Fruit fly (Drosophila melanogaster) whole organism, embryonic: Measurements from ENCODE around the gene Npc2f.
A peak's percentile ranks its signal among the peaks of the same experiment; 100 is the strongest.

ENCODE experiments used
- B-H1 ChIP-seq: fragments of 200-800 bp; sonication (Bioruptor generic); IDR thresholded peaks from 3 replicates; pipeline ENCODE4 v1.3.6; 2022; ENCODE audit warnings: missing biosample characterization, missing genetic modification characterization
- BEAF-32 ChIP-seq: fragments of 200-800 bp; sonication (Bioruptor generic); optimal IDR thresholded peaks from 3 replicates; lab custom pipeline; 2017; ENCODE audit warnings: missing biosample characterization, missing genetic modification characterization, mild to moderate bottlenecking, moderate library complexity, missing genetic modification reagents
- C15 ChIP-seq: fragments of 200-800 bp; sonication (Bioruptor generic); IDR thresholded peaks from 3 replicates; pipeline ENCODE4 v1.3.6; 2022; ENCODE audit warnings: missing biosample characterization, missing genetic modification characterization
- CG10209 ChIP-seq: fragments of 200-800 bp; sonication (Bioruptor generic); optimal IDR thresholded peaks from 3 replicates; lab custom pipeline; 2017; ENCODE audit warnings: missing biosample characterization, mild to moderate bottlenecking, missing genetic modification characterization, missing genetic modification reagents
- CG1233 ChIP-seq: fragments of 200-800 bp; sonication (Bioruptor generic); optimal IDR thresholded peaks from 4 replicates; lab custom pipeline; 2018; ENCODE audit warnings: missing biosample characterization, mild to moderate bottlenecking, missing genetic modification characterization
- CG13287 ChIP-seq: fragments of 200-800 bp; sonication (Bioruptor generic); IDR thresholded peaks from 2 replicates; pipeline ENCODE4 v1.3.6; 2022; ENCODE audit warnings: missing biosample characterization, missing genetic modification characterization; ENCODE audit not compliant: partially characterized antibody
- CG14667 ChIP-seq: fragments of 200-800 bp; sonication (Bioruptor generic); IDR thresholded peaks from 2 replicates; pipeline ENCODE4 v1.3.6; 2022; ENCODE audit warnings: missing biosample characterization, missing genetic modification characterization
- CG14860 ChIP-seq: fragments of 200-800 bp; sonication (Bioruptor generic); IDR thresholded peaks from 3 replicates; pipeline ENCODE4 v1.3.6; 2022; ENCODE audit warnings: missing biosample characterization, missing genetic modification characterization; ENCODE audit not compliant: partially characterized antibody
- CG15073 ChIP-seq: fragments of 200-800 bp; sonication (Bioruptor generic); optimal IDR thresholded peaks from 2 replicates; lab custom pipeline; 2016; ENCODE audit warnings: missing biosample characterization, missing genetic modification characterization
- CG15269 ChIP-seq: fragments of 200-800 bp; sonication (Bioruptor generic); optimal IDR thresholded peaks from 2 replicates; lab custom pipeline; 2018; ENCODE audit warnings: missing biosample characterization, mild to moderate bottlenecking, missing genetic modification characterization, moderate library complexity
- CG15696 ChIP-seq: fragments of 200-800 bp; sonication (Bioruptor generic); optimal IDR thresholded peaks from 2 replicates; lab custom pipeline; 2019; ENCODE audit warnings: missing biosample characterization, mild to moderate bottlenecking, missing genetic modification characterization, moderate library complexity
- CG18476 ChIP-seq: fragments of 200-800 bp; sonication (Bioruptor generic); optimal IDR thresholded peaks from 2 replicates; lab custom pipeline; 2016; ENCODE audit warnings: missing biosample characterization, mild to moderate bottlenecking, missing genetic modification characterization
- CG2120 ChIP-seq: fragments of 200-800 bp; sonication (Bioruptor generic); optimal IDR thresholded peaks from 3 replicates; lab custom pipeline; 2016; ENCODE audit warnings: missing biosample characterization, missing genetic modification characterization
- CG2678 ChIP-seq: fragments of 200-800 bp; sonication (Bioruptor generic); optimal IDR thresholded peaks from 3 replicates; lab custom pipeline; 2019; ENCODE audit warnings: missing biosample characterization, mild to moderate bottlenecking, missing genetic modification characterization, moderate library complexity
- CG3281 ChIP-seq: fragments of 200-800 bp; sonication (Bioruptor generic); optimal IDR thresholded peaks from 3 replicates; lab custom pipeline; 2017; ENCODE audit warnings: missing biosample characterization, mild to moderate bottlenecking, missing genetic modification characterization
- CG7745 ChIP-seq: fragments of 200-800 bp; sonication (Bioruptor generic); optimal IDR thresholded peaks from 2 replicates; lab custom pipeline; 2018; ENCODE audit warnings: missing biosample characterization, mild to moderate bottlenecking, missing genetic modification characterization, moderate library complexity
- CG8290 ChIP-seq, 3 experiments: fragments of 200-800 bp; sonication (Bioruptor generic); optimal IDR thresholded peaks; 2 replicates each; lab custom pipeline; 2016 to 2019; ENCODE audit warnings: missing biosample characterization in 3 of 3, missing genetic modification characterization in 3 of 3, mild to moderate bottlenecking in 2 of 3, moderate library complexity in 1 of 3
- CG8388 ChIP-seq: fragments of 200-800 bp; sonication (Bioruptor generic); optimal IDR thresholded peaks from 2 replicates; lab custom pipeline; 2019; ENCODE audit warnings: missing biosample characterization, mild to moderate bottlenecking, missing genetic modification characterization, moderate library complexity
- CG8478 ChIP-seq: fragments of >200 bp; optimal IDR thresholded peaks from 2 replicates; lab custom pipeline; 2018
- Camta ChIP-seq: fragments of 200-800 bp; sonication (Bioruptor generic); optimal IDR thresholded peaks from 2 replicates; lab custom pipeline; 2016; ENCODE audit warnings: missing biosample characterization, missing genetic modification characterization
- Dad ChIP-seq: fragments of 200-800 bp; sonication (Bioruptor generic); optimal IDR thresholded peaks from 3 replicates; lab custom pipeline; 2016; ENCODE audit warnings: missing biosample characterization, missing genetic modification characterization
- Doc2 ChIP-seq: fragments of 200-800 bp; sonication (Bioruptor generic); IDR thresholded peaks from 2 replicates; pipeline ENCODE4 v1.3.6; 2022; ENCODE audit warnings: missing biosample characterization, missing genetic modification characterization
- ERR ChIP-seq: fragments of 200-800 bp; sonication (Bioruptor generic); optimal IDR thresholded peaks from 2 replicates; lab custom pipeline; 2016; ENCODE audit warnings: missing biosample characterization, missing genetic modification characterization
- Elba2 ChIP-seq: fragments of 200-800 bp; sonication (Bioruptor generic); optimal IDR thresholded peaks from 3 replicates; lab custom pipeline; 2016; ENCODE audit warnings: missing biosample characterization, missing genetic modification characterization
- GATAe ChIP-seq: fragments of 200-800 bp; sonication (Bioruptor generic); conservative IDR thresholded peaks from 2 replicates; pipeline ENCODE4 v1.3.6; 2022; ENCODE audit warnings: missing biosample characterization, missing genetic modification characterization
- NC2α ChIP-seq: fragments of 200-800 bp; sonication (Bioruptor generic); optimal IDR thresholded peaks from 2 replicates; lab custom pipeline; 2016; ENCODE audit warnings: missing biosample characterization, missing genetic modification characterization
- NFAT ChIP-seq: fragments of 200-800 bp; sonication (Bioruptor generic); IDR thresholded peaks from 2 replicates; pipeline ENCODE4 v1.3.6; 2022; ENCODE audit warnings: missing biosample characterization, missing genetic modification characterization
- Ptx1 ChIP-seq: fragments of 200-800 bp; sonication (Bioruptor generic); IDR thresholded peaks from 2 replicates; pipeline ENCODE4 v1.3.6; 2022; ENCODE audit warnings: missing biosample characterization, missing genetic modification characterization
- Sox102F ChIP-seq: fragments of 200-800 bp; sonication (Bioruptor generic); optimal IDR thresholded peaks from 2 replicates; lab custom pipeline; 2018; ENCODE audit warnings: missing biosample characterization, mild to moderate bottlenecking, missing genetic modification characterization, moderate library complexity
- Spps ChIP-seq: fragments of 200-800 bp; sonication (Bioruptor generic); optimal IDR thresholded peaks from 2 replicates; lab custom pipeline; 2018; ENCODE audit warnings: missing biosample characterization, mild to moderate bottlenecking, missing genetic modification characterization
- TFAM ChIP-seq: fragments of 200-800 bp; sonication (Bioruptor generic); optimal IDR thresholded peaks from 2 replicates; lab custom pipeline; 2017; ENCODE audit warnings: missing biosample characterization, missing genetic modification characterization, inconsistent platforms
- bcd ChIP-seq: fragments of 200-800 bp; sonication (Bioruptor generic); optimal IDR thresholded peaks from 2 replicates; lab custom pipeline; 2017; ENCODE audit warnings: missing biosample characterization, mild to moderate bottlenecking, missing genetic modification characterization
- bigmax ChIP-seq: fragments of 200-800 bp; sonication (Bioruptor generic); optimal IDR thresholded peaks from 2 replicates; lab custom pipeline; 2018; ENCODE audit warnings: missing biosample characterization, mild to moderate bottlenecking, missing genetic modification characterization
- cas ChIP-seq: fragments of 200-800 bp; sonication (Bioruptor generic); IDR thresholded peaks from 2 replicates; pipeline ENCODE4 v1.3.6; 2022; ENCODE audit warnings: missing biosample characterization, missing genetic modification characterization
- chif ChIP-seq, 2 experiments: fragments of 200-800 bp; sonication (Bioruptor generic); optimal IDR thresholded peaks; 3 replicates each; lab custom pipeline; 2016; ENCODE audit warnings: missing biosample characterization in 2 of 2, missing genetic modification characterization in 2 of 2
- crol ChIP-seq: fragments of 200-800 bp; sonication (Bioruptor generic); IDR thresholded peaks from 2 replicates; pipeline ENCODE4 v1.3.6; 2022; ENCODE audit warnings: missing biosample characterization, missing genetic modification characterization
- crp ChIP-seq, 2 experiments: fragments of 200-800 bp; sonication (Bioruptor generic); optimal IDR thresholded peaks; 2 replicates in 1 of 2; 3 replicates in 1 of 2; lab custom pipeline; 2017; ENCODE audit warnings: missing biosample characterization in 2 of 2, missing genetic modification characterization in 2 of 2, mild to moderate bottlenecking in 1 of 2, moderate library complexity in 1 of 2
- dmrt11E ChIP-seq: fragments of 200-800 bp; sonication (Bioruptor generic); optimal IDR thresholded peaks from 3 replicates; lab custom pipeline; 2018; ENCODE audit warnings: missing biosample characterization, mild to moderate bottlenecking, missing genetic modification characterization, moderate library complexity
- dmrt99B ChIP-seq: fragments of 200-800 bp; sonication (Bioruptor generic); optimal IDR thresholded peaks from 2 replicates; lab custom pipeline; 2018; ENCODE audit warnings: missing biosample characterization, mild to moderate bottlenecking, missing genetic modification characterization, moderate library complexity
- fru ChIP-seq: fragments of >200 bp; optimal IDR thresholded peaks from 2 replicates; lab custom pipeline; 2017
- knrl ChIP-seq: fragments of 200-800 bp; sonication (Bioruptor generic); IDR thresholded peaks from 3 replicates; pipeline ENCODE4 v1.3.6; 2022; ENCODE audit warnings: missing biosample characterization, missing genetic modification characterization; ENCODE audit not compliant: partially characterized antibody
- lilli ChIP-seq: fragments of 200-800 bp; sonication (Bioruptor generic); optimal IDR thresholded peaks from 3 replicates; lab custom pipeline; 2016; ENCODE audit warnings: missing biosample characterization, missing genetic modification characterization
- mld ChIP-seq: fragments of 200-800 bp; sonication (Bioruptor generic); IDR thresholded peaks from 3 replicates; pipeline ENCODE4 v1.3.6; 2022; ENCODE audit warnings: missing biosample characterization, missing genetic modification characterization; ENCODE audit not compliant: partially characterized antibody
- nerfin-2 ChIP-seq: fragments of 200-800 bp; sonication (Bioruptor generic); IDR thresholded peaks from 2 replicates; pipeline ENCODE4 v1.3.6; 2022; ENCODE audit warnings: missing biosample characterization, missing genetic modification characterization; ENCODE audit not compliant: partially characterized antibody
- otp ChIP-seq: fragments of 200-800 bp; sonication (Bioruptor generic); IDR thresholded peaks from 3 replicates; pipeline ENCODE4, ENCODE4 v1.3.6; 2022; ENCODE audit warnings: missing biosample characterization, missing genetic modification characterization
- ttk ChIP-seq: fragments of 200-800 bp; sonication (Bioruptor generic); IDR thresholded peaks from 2 replicates; pipeline ENCODE4 v2.1.2; 2022; ENCODE audit warnings: missing biosample characterization, missing genetic modification characterization
- unc-4 ChIP-seq: fragments of 200-800 bp; sonication (Bioruptor generic); IDR thresholded peaks from 2 replicates; pipeline ENCODE4 v1.3.6; 2022; ENCODE audit warnings: missing biosample characterization, missing genetic modification characterization; ENCODE audit not compliant: partially characterized antibody
- usp ChIP-seq: fragments of >200 bp; optimal IDR thresholded peaks from 2 replicates; lab custom pipeline; 2017; ENCODE audit warnings: missing biosample characterization, missing genetic modification characterization

Npc2f gene

DNA sequence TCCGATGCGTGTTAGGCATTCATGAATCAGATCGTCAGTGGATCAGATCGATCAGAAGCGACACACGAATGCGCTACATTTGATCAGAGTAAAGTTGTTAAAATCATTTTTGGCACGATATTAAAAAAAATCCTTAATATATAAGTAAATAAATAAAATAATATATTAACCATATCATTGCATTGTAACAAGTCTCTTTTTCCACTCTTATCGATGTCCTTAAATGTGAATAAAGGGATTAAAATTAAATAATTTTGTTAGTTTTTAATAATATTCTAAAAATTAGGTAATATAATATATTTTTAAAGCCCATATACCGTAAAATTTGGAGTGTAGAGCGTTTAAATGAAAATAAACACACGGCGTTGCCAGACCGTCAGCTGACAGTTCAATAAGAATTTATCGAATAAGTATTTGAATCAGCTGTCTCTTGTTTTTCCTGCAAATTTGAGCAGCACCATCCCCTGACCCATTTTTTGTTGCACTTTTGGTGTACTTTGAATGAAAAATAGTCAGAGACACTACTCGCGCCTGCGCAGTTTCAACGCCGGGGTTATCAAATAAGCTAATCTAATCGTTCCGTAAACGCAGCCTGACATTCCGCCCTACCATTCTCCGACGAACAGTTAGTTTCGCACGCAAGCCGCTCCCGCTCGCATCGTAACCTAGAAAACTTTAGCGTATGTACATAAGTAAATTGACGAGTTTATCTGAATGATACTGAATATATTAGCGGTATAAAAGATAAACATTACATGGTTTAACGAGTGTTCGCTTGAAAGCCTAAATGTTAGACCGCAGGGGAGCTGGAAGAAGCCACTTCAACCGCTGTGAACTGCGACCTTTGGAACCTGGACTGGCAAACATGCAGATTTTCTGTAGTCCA, 14.5 kb downstream of the Npc2f start, which contains the start of the genes p38a and CG6178 (continued):
- peak; percentile 95 for TF ChIP-seq dmrt11E
- TF ChIP-seq B-H1 (GFP tag; lab: Robert Waterston, UW) = peak; percentile 95
- no peak for TF ChIP-seq usp (GFP tag; lab: Kevin White, UChicago)
- TF ChIP-seq Elba2 (GFP tag; lab: Kevin White, UChicago) = peak; percentile 89
- no peak for TF ChIP-seq ERR (GFP tag; lab: Kevin White, UChicago)
- TF ChIP-seq CG14667 (GFP tag; lab: Robert Waterston, UW) = peak; percentile 96
- TF ChIP-seq fru (lab: Kevin White, UChicago) = no peak
- peak; percentile 98 for TF ChIP-seq CG10209 (GFP tag; lab: Kevin White, UChicago)
- TF ChIP-seq CG2120 (GFP tag; lab: Kevin White, UChicago) = peak; percentile 90
- TF ChIP-seq CG3281 = peak; percentile 99
- TF ChIP-seq otp (GFP tag; lab: Robert Waterston, UW) = peak; percentile 79
- TF ChIP-seq nerfin-2 (GFP tag; lab: Robert Waterston, UW) = no peak
- TF ChIP-seq ttk (GFP tag; lab: Robert Waterston, UW) = peak; percentile 95
- peak; percentile 92 for TF ChIP-seq Spps (tag; lab: Kevin White, UChicago)
- peak; percentile 99 for TF ChIP-seq Sox102F (GFP tag; lab: Kevin White, UChicago)
- TF ChIP-seq Camta (GFP tag; lab: Kevin White, UChicago) = peak; percentile 33
- TF ChIP-seq dmrt99B (tag; lab: Kevin White, UChicago) = peak; percentile 99
- no peak for TF ChIP-seq mld (GFP tag; lab: Robert Waterston, UW)
- TF ChIP-seq CG15696 = peak; percentile 92
- peak; percentile 97 for TF ChIP-seq CG8388
- TF ChIP-seq CG14860 (GFP tag; lab: Robert Waterston, UW) = no peak
- TF ChIP-seq bigmax (GFP tag; lab: Kevin White, UChicago) = peak; percentile 82
- no peak for TF ChIP-seq TFAM (GFP tag; lab: Kevin White, UChicago)
- TF ChIP-seq C15 (GFP tag; lab: Robert Waterston, UW) = peak; percentile 95
- TF ChIP-seq CG7745 = peak; percentile 35
- TF ChIP-seq NC2α = no peak
- TF ChIP-seq knrl (GFP tag; lab: Robert Waterston, UW) = no peak
- TF ChIP-seq CG18476 (GFP tag; lab: Kevin White, UChicago) = peak; percentile 83
- peak; percentile 95 for TF ChIP-seq NFAT (GFP tag; lab: Robert Waterston, UW)
- peak; percentile 99 for TF ChIP-seq CG2678
- TF ChIP-seq Dad (GFP tag; lab: Kevin White, UChicago) = peak; percentile 42
- peak; percentile 89 for TF ChIP-seq Doc2 (GFP tag; lab: Robert Waterston, UW)
- peak; percentile 99 for TF ChIP-seq CG15269 (tag; lab: Kevin White, UChicago)
- TF ChIP-seq CG8478 (lab: Kevin White, UChicago) = no peak
- no peak for TF ChIP-seq unc-4
- no peak for TF ChIP-seq CG13287 (GFP tag; lab: Robert Waterston, UW)
- peak; percentile 99 for TF ChIP-seq Ptx1 (GFP tag; lab: Robert Waterston, UW)
- TF ChIP-seq cas (GFP tag; lab: Robert Waterston, UW) = peak; percentile 94
- TF ChIP-seq BEAF-32 = peak; percentile 15
- peak; percentile 98 for TF ChIP-seq bcd
- peak in 1 of 2 experiments; percentile 27 for TF ChIP-seq chif (GFP tag; optimal IDR thresholded peaks at IDR 0.05; lab: Kevin White, UChicago)
- peak; percentile 57 for TF ChIP-seq crol
- peak; percentile 73 for TF ChIP-seq lilli
- TF ChIP-seq CG8290 (GFP tag; optimal IDR thresholded peaks at IDR 0.05; lab: Kevin White, UChicago) = peak; percentile 50
- TF ChIP-seq CG8290 (tag; optimal IDR thresholded peaks at IDR 0.05; lab: Kevin White, UChicago) = no peak
- peak; percentile 97 for TF ChIP-seq CG1233 (GFP tag; lab: Kevin White, UChicago)
- peak; percentile 89 for TF ChIP-seq GATAe
- TF ChIP-seq CG15073 (GFP tag; lab: Kevin White, UChicago) = peak; percentile 61
- peak; percentile 39 to 89 for TF ChIP-seq crp (GFP tag; optimal IDR thresholded peaks at IDR 0.05; lab: Kevin White, UChicago)
